Worm (Caenorhabditis elegans) whole organism, L4/young adult: ENCODE measurements around the gene F37B4.10.

Experiments used
- W03F9.2 ChIP-seq: fragments of 150-350 bp; optimal IDR thresholded peaks from 2 replicates; lab custom pipeline; 2014; ENCODE audit warnings: missing biosample characterization, missing genetic modification characterization
- dao-5 ChIP-seq: sonication (generic microtip); optimal IDR thresholded peaks from 2 replicates; lab custom pipeline; 2016; ENCODE audit warnings: missing genotype, missing genetic modification characterization, moderate library complexity, missing compliant biosample characterization
- him-1 ChIP-seq: sonication (generic microtip); optimal IDR thresholded peaks from 2 replicates; lab custom pipeline; 2016; ENCODE audit warnings: missing genotype, missing genetic modification reagents, missing genetic modification characterization, missing compliant biosample characterization

Gene F37B4.10

DNA sequence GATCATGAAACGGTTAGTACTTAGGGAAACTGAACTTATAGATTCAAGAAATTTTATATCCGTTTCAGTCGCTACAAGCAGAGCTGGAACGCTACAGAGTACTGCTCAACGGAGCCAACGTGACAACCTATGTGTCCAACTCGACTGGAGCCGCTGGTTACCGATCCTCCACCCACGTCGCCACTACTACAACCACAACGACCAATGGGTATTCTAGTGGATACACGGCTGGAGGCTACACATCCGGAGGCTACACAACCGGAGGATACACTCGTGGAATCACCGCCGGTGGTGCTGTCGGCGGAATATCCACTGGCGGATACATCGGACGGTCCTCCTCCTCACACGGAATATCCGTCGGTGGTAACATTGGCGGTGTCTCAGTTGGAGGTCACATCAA lies 5.7 kb upstream of the F37B4.10 start:
- no peak for TF ChIP-seq dao-5
- TF ChIP-seq him-1 (tag; lab: Kevin White, UChicago): no peak
- no peak for TF ChIP-seq W03F9.2

DNA sequence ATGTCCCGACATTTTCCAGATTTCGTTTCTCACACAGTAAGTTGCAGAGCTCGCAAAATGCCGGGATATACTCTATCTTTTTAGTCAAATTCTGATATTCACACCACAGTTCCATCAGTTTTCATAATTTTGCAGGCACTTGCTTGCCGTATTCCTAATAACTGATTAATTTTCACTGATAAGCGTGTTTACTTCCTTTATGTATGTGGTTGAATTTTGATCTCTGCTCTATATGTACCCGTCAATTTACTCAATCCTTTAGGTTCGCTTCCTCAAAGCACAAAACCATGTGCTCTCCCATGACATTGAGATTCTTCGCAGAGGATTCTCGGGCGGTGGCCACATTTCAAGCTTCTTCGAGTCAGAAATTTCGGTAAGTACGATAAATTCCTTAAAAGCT lies 4.2 kb upstream of the F37B4.10 start:
- TF ChIP-seq W03F9.2: no peak
- no peak for TF ChIP-seq him-1 (tag; lab: Kevin White, UChicago)
- no peak for TF ChIP-seq dao-5

DNA sequence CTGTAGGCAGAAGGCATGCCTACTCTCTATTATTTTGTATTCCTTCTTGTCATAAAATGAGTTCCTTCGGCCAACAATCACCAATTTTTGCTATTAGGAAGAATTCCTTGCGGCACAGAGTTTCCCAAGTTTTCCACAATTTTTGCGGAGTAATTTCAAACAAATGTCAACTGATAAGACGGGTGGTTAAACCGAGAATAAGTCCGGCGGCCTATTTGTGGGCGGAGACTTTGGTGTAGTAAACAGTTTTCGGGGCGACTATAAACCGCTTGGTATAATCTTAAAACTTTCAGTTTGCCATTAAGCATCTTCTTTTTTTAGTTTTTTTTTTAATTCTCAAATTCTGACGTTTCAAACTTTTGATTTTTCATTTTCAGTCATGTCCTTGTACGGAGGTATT lies 3.6 kb upstream of the F37B4.10 start, which contains the start of gene ifc-1:
Gene ifc-1 (plus strand): TSS at position 378 of the 400 bp plus-strand sequence.
- TF ChIP-seq dao-5 (no peak), him-1 (tag; lab: Kevin White, UChicago) (no peak), W03F9.2 (no peak)

DNA sequence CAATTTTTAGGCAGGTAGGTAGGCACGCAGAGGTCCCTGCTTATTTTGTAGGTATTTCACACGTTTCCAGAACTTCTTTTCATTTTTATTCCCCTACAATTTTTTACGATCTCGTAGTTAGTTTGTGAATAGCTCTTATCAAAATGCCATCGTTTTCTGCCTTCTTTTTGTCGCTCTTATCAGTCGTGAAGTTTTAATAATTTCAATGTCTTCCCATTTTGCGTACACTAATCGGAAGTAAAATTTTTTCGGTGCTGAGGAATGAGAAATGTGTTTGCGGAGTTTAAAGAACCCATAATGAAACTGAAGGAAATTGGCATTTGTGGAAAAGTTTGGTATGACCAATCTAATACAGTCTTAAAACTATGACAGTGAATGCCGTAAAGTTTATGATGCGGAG lies 2.9 kb upstream of the F37B4.10 start:
- TF ChIP-seq dao-5: no peak
- TF ChIP-seq him-1 (tag; lab: Kevin White, UChicago): no peak
- TF ChIP-seq W03F9.2: no peak

DNA sequence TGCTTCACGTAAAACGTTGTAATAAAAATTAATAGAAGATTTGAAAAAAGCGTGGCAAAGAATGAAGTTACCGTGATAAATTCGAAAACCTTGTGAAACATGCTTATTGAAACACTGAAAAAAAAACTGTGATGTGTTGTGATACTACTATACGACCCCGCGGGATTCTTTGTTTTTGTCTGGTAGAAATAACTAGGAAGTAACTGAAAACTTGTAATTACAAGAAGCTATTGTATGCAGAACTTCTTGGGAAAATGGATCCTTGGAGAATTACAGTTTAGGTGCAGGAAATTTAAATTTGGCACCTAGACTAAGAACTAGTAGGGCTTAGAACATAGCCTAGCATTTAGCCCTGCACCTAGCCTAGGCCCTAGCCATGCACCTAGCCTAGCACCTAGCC lies 2.4 kb upstream of the F37B4.10 start, which contains the start of gene str-39:
Gene str-39 (minus strand): TSS at position 101 of the 400 bp plus-strand sequence.
- no peak for TF ChIP-seq dao-5
- no peak for TF ChIP-seq him-1 (tag; lab: Kevin White, UChicago)
- TF ChIP-seq W03F9.2: no peak

DNA sequence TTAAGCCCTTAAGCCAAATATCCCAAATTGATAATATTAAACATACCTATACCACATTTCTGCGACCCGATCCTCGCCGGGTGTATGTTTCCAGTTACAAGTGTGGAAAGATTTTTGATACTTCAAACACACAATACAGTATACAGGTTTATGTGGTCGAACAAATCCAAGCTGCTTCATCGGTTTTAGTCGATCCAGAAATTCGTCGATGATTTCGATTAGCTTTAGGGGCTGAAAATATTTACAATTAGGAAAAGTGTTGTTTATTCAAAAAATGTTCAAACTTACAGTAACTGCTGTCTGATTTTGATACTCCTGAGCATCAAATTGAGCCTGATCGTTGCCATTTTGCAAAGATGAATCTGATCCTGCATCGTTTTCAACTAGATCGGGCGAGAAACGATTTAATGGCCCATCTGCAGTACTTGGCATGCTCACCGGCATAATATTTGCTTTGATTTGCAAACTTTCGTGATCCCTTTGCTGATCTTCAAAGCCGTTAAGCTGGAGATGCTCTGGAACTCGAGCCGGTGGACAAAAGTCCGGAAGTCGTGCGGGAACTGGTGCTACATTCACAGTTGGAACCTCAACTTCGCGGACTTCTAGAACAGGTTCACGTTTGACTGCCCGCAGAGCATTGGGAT lies 1.1 kb downstream of the F37B4.10 start:
- no peak for TF ChIP-seq him-1 (tag; lab: Kevin White, UChicago)

DNA sequence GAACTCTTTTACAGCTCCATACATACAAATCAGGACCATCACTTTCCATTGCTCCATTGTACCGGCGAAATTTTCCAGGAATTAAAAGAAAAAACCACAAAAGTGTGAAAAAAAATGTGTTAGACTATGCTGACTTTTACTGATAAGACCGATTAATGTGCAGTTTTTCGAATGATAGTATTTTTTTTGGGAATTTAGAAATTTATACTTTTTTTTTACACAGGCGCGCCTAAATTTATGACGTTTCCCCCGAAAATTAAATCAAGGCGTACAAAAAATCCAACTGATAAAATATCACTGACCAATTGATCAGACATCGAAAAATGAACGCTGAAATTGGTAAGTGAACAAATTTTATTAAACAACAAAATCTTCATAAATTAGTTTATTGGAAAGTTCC lies 2.0 kb downstream of the F37B4.10 start, which contains the start of gene folt-2:
Gene folt-2 (minus strand): TSS at position 179 of the 400 bp plus-strand sequence.
- TF ChIP-seq W03F9.2 (no peak), dao-5 (no peak), him-1 (tag; lab: Kevin White, UChicago) (no peak)

DNA sequence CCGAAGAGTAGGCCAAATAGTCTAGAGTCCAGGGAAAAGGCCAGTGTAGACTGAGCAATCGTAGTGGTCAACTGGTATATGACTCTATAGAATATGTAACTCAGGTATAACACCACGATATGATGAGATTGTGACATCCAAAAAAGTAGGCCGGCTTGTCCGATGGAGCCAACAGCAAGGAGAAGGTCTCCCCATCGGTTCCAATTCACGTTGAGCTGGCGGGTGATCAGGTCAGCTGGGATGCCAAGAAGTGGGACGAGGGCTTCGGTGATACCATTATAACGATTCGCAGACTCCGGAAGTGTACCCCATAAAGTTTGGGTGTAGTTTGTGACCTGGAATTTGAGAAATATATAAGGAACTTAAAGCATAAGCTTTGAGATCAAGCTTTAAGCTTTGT lies 4.5 kb downstream of the F37B4.10 start:
- TF ChIP-seq him-1 (tag; lab: Kevin White, UChicago) (no peak), W03F9.2 (no peak), dao-5 (no peak)

DNA sequence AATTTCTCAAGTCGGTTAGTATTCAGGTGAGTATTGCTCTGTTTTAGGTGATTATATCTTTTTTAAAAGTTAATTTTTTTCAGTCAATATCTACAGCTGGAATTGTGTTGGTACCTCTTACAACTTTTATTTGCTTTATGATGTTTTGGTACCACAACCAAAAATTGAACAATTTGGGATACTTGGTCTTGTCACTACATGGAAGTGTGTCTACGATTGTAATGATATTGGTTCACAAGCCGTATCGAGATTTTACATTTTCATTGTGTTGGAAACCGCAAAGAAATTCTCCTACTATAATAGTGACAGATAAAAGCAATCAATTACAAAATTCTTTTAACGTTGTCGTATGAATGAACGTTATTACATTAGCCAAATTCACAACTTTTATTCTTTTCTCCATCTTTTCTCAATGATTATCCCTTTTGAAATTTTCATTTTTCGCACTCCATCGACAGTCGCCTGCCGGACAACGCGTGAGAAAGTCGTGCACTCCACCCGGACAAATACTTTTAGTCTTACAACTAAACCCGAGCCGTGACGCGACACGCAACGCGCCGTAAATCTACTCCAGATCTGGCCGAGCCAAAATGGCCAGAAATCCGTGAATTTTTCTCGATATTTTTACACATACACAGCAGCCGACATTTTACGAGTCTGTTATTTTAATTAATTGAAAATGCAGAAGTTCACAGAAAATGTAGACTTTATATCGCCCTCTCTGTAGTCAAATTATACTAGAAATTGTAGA lies 5.5 kb downstream of the F37B4.10 start:
- no peak for TF ChIP-seq W03F9.2
- TF ChIP-seq dao-5: no peak
- TF ChIP-seq him-1 (tag; lab: Kevin White, UChicago): no peak

DNA sequence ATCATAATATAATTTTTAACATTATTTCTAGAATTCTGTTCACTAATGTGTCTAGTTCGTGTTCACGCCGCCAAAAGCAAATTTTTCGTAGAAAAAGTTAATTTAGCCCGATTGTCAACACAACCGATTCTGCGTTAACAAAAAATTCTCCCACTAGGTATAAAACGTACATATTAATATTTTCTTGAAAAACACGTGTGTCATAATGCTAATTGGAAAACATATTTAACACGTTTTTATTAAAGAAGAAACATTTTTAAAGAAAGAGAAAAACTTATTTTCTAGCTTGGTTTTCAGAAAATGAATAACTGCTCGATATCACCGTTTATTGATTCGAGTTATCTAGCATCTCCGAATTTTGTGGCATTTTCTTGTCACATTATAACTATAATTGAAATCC lies 7.3 kb downstream of the F37B4.10 start, which contains the start of gene srh-243:
Gene srh-243 (plus strand): TSS at position 301 of the 400 bp plus-strand sequence.
- no peak for TF ChIP-seq dao-5
- TF ChIP-seq him-1 (tag; lab: Kevin White, UChicago): no peak
- TF ChIP-seq W03F9.2: no peak

DNA sequence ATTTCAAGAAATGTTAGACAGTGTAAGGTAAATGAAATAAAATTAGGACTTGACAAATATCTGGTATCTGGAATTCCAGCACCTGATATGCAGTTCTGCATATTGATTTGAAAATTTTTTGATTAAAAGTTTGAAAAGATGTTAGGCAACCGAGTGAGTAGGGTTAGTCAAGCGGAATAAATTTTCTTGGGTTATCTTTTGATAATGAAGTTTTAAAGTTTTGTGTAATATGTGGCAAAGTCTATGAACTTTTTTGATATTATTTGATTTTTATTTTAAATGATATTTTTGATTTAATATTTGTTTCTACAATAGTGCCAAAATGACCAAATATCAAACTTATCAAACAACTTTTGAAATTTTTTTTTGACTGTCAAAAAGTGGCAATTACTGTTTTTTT lies 7.9 kb downstream of the F37B4.10 start, which contains the start of gene srh-241:
Gene srh-241 (minus strand): TSS at position 101 of the 400 bp plus-strand sequence.
- TF ChIP-seq dao-5: no peak
- no peak for TF ChIP-seq W03F9.2
- no peak for TF ChIP-seq him-1 (tag; lab: Kevin White, UChicago)

DNA sequence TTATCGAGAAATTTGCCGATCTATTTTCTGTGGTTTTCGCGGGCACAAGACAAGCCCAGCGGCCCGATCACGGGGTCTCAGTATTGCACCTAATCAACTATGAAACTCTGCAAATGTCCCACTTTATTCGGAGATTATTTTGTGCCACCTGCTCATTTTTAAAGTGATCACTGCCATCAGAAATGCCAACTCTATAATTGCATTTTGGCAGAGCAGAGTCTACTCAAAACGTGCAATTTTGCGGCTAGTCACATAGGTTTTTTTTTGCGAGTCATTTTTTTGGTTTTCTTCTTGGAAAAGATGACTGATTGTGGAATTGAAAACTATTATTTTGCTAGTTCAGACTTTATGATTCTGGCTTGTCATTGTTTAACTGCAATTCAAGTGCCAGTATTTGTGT lies 12.5 kb downstream of the F37B4.10 start, which contains the start of gene srh-240:
Gene srh-240 (plus strand): TSS at position 301 of the 400 bp plus-strand sequence.
- TF ChIP-seq dao-5 (no peak), W03F9.2 (no peak), him-1 (tag; lab: Kevin White, UChicago) (no peak)

DNA sequence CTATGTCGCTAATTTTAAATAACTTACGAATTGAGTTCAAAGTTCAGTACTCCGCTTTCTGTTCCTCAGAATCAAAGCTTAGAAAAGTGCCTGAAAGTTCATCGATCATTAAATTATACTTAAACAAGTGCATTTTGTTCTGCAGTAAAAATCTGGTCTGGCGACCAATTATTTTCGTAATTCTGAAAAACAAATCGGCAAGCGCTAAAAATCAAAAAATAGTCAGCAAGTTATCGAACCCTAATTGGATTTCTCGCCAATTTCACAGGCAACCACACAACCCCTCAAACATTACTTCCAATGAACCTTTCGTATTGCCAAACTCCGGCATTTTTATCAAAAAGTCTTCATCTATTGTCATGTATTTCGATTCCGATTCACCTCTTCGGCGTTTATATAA lies 14.4 kb downstream of the F37B4.10 start, which contains the start of gene srh-272:
Gene srh-272 (plus strand): TSS at position 301 of the 400 bp plus-strand sequence.
- TF ChIP-seq dao-5 (no peak), W03F9.2 (no peak), him-1 (tag; lab: Kevin White, UChicago) (no peak)

DNA sequence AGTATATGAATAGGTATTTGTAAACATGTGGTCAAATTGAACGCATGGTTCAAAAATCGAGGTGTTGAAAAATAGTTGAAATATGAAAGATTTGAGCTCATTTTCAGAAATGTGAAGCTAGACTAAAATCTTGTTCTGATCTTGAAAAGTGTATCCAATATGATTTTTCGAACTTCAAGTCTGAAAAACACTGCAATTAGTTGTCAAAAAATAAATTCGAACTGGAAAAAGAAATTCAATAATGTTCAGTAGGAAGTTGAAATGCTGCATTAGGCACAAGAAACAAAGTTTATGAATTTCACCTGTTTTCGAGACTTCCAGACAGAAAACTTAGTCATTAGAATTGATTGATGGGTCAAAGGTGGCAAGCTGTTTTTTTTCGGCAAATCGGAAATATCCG lies 15.9 kb downstream of the F37B4.10 start, which contains the start of gene srh-270:
Gene srh-270 (minus strand): TSS at position 101 of the 400 bp plus-strand sequence.
- TF ChIP-seq W03F9.2 (no peak), dao-5 (no peak), him-1 (tag; lab: Kevin White, UChicago) (no peak)

DNA sequence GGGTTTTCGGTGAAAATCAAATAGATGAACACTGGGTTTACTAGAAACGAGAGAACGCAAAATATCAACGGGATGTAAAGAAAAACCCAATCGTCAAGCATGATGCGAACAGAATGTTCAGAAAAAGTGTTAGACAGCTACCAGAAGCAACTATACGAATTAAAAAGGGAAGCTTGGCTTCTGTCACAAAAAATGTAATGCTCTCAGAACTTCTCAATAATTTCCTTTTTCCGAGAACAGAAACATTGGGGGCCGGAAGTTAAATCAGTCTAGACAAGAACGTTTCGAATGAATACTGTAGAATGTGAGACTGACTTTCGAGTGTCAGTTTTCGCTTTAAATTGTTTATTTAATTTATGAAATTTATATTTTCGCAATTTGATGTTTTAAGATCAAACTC lies 17.7 kb downstream of the F37B4.10 start, which contains the start of gene srj-54:
Gene srj-54 (minus strand): TSS at position 101 of the 400 bp plus-strand sequence.
- TF ChIP-seq W03F9.2: no peak
- no peak for TF ChIP-seq him-1 (tag; lab: Kevin White, UChicago)
- no peak for TF ChIP-seq dao-5
